Worm (Caenorhabditis elegans) whole organism, L2 larva: ENCODE measurements around the gene T07H8.11.

ENCODE experiments used
- C34F6.9 ChIP-seq: fragments of 150-350 bp; optimal IDR thresholded peaks from 2 replicates; lab custom pipeline; 2014; ENCODE audit warnings: missing biosample characterization, missing genetic modification characterization
- F13H6.1 ChIP-seq: sonication (generic microtip); optimal IDR thresholded peaks from 2 replicates; lab custom pipeline; 2016; ENCODE audit warnings: missing genetic modification characterization, missing compliant biosample characterization
- R02D3.7 ChIP-seq: fragments of 150-350 bp; optimal IDR thresholded peaks from 2 replicates; lab custom pipeline; 2014; ENCODE audit warnings: missing biosample characterization, missing genetic modification characterization
- Y55F3AM.14 ChIP-seq: fragments of 200-800 bp; sonication (Bioruptor generic); optimal IDR thresholded peaks from 2 replicates; lab custom pipeline; 2018; ENCODE audit warnings: mild to moderate bottlenecking, missing genetic modification characterization, missing compliant biosample characterization
- ZK546.5 ChIP-seq: sonication (generic microtip); optimal IDR thresholded peaks from 2 replicates; lab custom pipeline; 2017; ENCODE audit warnings: missing biosample characterization, missing genetic modification characterization
- alr-1 ChIP-seq: fragments of 150-350 bp; optimal IDR thresholded peaks from 2 replicates; lab custom pipeline; 2014; ENCODE audit warnings: missing biosample characterization, missing genetic modification characterization
- aly-2 ChIP-seq: fragments of 150-350 bp; optimal IDR thresholded peaks from 2 replicates; lab custom pipeline; 2014; ENCODE audit warnings: missing biosample characterization, missing genetic modification characterization
- blmp-1 ChIP-seq: sonication (generic microtip); optimal IDR thresholded peaks from 2 replicates; lab custom pipeline; 2017; ENCODE audit warnings: missing genetic modification characterization, mild to moderate bottlenecking, missing compliant biosample characterization, antibody characterized with exemption, moderate library complexity; ENCODE audit not compliant: insufficient read depth
- ceh-82 ChIP-seq: fragments of 150-350 bp; optimal IDR thresholded peaks from 2 replicates; lab custom pipeline; 2014; ENCODE audit warnings: missing biosample characterization, missing genetic modification characterization
- crh-2 ChIP-seq: sonication (generic microtip); optimal IDR thresholded peaks from 2 replicates; lab custom pipeline; 2017; ENCODE audit warnings: missing biosample characterization, missing genetic modification characterization
- dmd-4 ChIP-seq: sonication (generic microtip); optimal IDR thresholded peaks from 2 replicates; lab custom pipeline; 2017; ENCODE audit warnings: missing biosample characterization, missing genetic modification characterization
- egl-27 ChIP-seq: sonication (generic microtip); optimal IDR thresholded peaks from 3 replicates; lab custom pipeline; 2017; ENCODE audit warnings: missing biosample characterization, missing genetic modification reagents, missing genetic modification characterization
- elt-1 ChIP-seq: fragments of 150-350 bp; optimal IDR thresholded peaks from 2 replicates; lab custom pipeline; 2014; ENCODE audit warnings: missing biosample characterization, missing genetic modification characterization
- elt-3 ChIP-seq: sonication (generic microtip); optimal IDR thresholded peaks from 2 replicates; lab custom pipeline; 2017; ENCODE audit warnings: missing biosample characterization, missing genetic modification characterization
- fos-1 ChIP-seq: fragments of 150-350 bp; optimal IDR thresholded peaks from 2 replicates; lab custom pipeline; 2014; ENCODE audit warnings: missing biosample characterization, missing genetic modification characterization
- gmeb-1 ChIP-seq: fragments of 150-350 bp; optimal IDR thresholded peaks from 2 replicates; lab custom pipeline; 2014; ENCODE audit warnings: missing biosample characterization, missing genetic modification characterization
- lin-11 ChIP-seq: fragments of 150-350 bp; sonication (generic microtip); optimal IDR thresholded peaks from 2 replicates; lab custom pipeline; 2014; ENCODE audit warnings: missing biosample characterization, missing genetic modification characterization, inconsistent platforms, mixed read lengths
- lin-13 ChIP-seq: fragments of 150-350 bp; optimal IDR thresholded peaks from 2 replicates; lab custom pipeline; 2014; ENCODE audit warnings: missing biosample characterization, missing genetic modification reagents, missing genetic modification characterization
- lin-39 ChIP-seq: fragments of 150-350 bp; optimal IDR thresholded peaks from 2 replicates; lab custom pipeline; 2014; ENCODE audit warnings: missing biosample characterization, missing genetic modification reagents, missing genetic modification characterization
- lsy-2 ChIP-seq, 2 experiments: fragments of 150-350 bp in 1 of 2; sonication (generic microtip) in 1 of 2; optimal IDR thresholded peaks; 2 replicates each; lab custom pipeline; 2014 to 2017; ENCODE audit warnings: missing biosample characterization in 2 of 2, missing genetic modification characterization in 2 of 2
- mab-5 ChIP-seq: fragments of 150-350 bp; optimal IDR thresholded peaks from 2 replicates; lab custom pipeline; 2014; ENCODE audit warnings: missing biosample characterization, missing genetic modification characterization
- mbf-1 ChIP-seq: sonication (generic microtip); optimal IDR thresholded peaks from 2 replicates; lab custom pipeline; 2017; ENCODE audit warnings: missing biosample characterization, missing genetic modification characterization
- mdl-1 ChIP-seq, 2 experiments: fragments of 150-350 bp in 1 of 2; sonication (generic microtip) in 1 of 2; optimal IDR thresholded peaks; 2 replicates each; lab custom pipeline; 2017; ENCODE audit warnings: missing biosample characterization in 2 of 2, missing genetic modification characterization in 2 of 2
- nhr-10 ChIP-seq: sonication (generic microtip); optimal IDR thresholded peaks from 2 replicates; lab custom pipeline; 2017; ENCODE audit warnings: missing biosample characterization, missing genetic modification characterization
- nhr-11 ChIP-seq: fragments of 150-350 bp; optimal IDR thresholded peaks from 2 replicates; lab custom pipeline; 2014; ENCODE audit warnings: missing biosample characterization, missing genetic modification characterization
- nhr-12 ChIP-seq: fragments of 150-350 bp; optimal IDR thresholded peaks from 2 replicates; lab custom pipeline; 2014; ENCODE audit warnings: missing biosample characterization, missing genetic modification characterization
- nhr-21 ChIP-seq: fragments of 150-350 bp; optimal IDR thresholded peaks from 2 replicates; lab custom pipeline; 2014; ENCODE audit warnings: missing biosample characterization, missing genetic modification characterization
- nhr-23 ChIP-seq: fragments of 150-350 bp; optimal IDR thresholded peaks from 2 replicates; lab custom pipeline; 2014; ENCODE audit warnings: missing biosample characterization, missing genetic modification reagents, missing genetic modification characterization
- nhr-237 ChIP-seq: fragments of 150-350 bp; optimal IDR thresholded peaks from 2 replicates; lab custom pipeline; 2014; ENCODE audit warnings: missing biosample characterization, missing genetic modification characterization
- nhr-25 ChIP-seq: fragments of 150-350 bp; sonication (generic microtip); optimal IDR thresholded peaks from 3 replicates; lab custom pipeline; 2014; ENCODE audit warnings: missing biosample characterization, missing genetic modification characterization
- nhr-77 ChIP-seq: fragments of 150-350 bp; optimal IDR thresholded peaks from 2 replicates; lab custom pipeline; 2014; ENCODE audit warnings: missing biosample characterization, missing genetic modification characterization
- sma-3 ChIP-seq: sonication (generic microtip); optimal IDR thresholded peaks from 2 replicates; lab custom pipeline; 2016; ENCODE audit warnings: missing genetic modification reagents, missing genetic modification characterization, missing compliant biosample characterization
- sma-9 ChIP-seq, 2 experiments: fragments of 150-350 bp in 1 of 2; sonication (generic microtip) in 1 of 2; optimal IDR thresholded peaks; 2 replicates each; lab custom pipeline; 2014 to 2016; ENCODE audit warnings: missing genetic modification characterization in 2 of 2, mild to moderate bottlenecking in 1 of 2, missing biosample characterization in 1 of 2, missing compliant biosample characterization in 1 of 2, missing genetic modification reagents in 1 of 2, moderate library complexity in 1 of 2
- unc-39 ChIP-seq: fragments of 150-350 bp; optimal IDR thresholded peaks from 2 replicates; lab custom pipeline; 2014; ENCODE audit warnings: missing biosample characterization, missing genetic modification characterization
- unc-55 ChIP-seq: fragments of 150-350 bp; sonication (generic microtip); optimal IDR thresholded peaks from 3 replicates; lab custom pipeline; 2014; ENCODE audit warnings: missing biosample characterization, missing genetic modification reagents, missing genetic modification characterization
- unc-62 ChIP-seq: fragments of 150-350 bp; optimal IDR thresholded peaks from 2 replicates; lab custom pipeline; 2014; ENCODE audit warnings: missing biosample characterization, missing genetic modification reagents, missing genetic modification characterization
- ztf-4 ChIP-seq: fragments of 150-350 bp; optimal IDR thresholded peaks from 2 replicates; lab custom pipeline; 2014; ENCODE audit warnings: missing biosample characterization, missing genetic modification characterization

T07H8.11 gene

DNA sequence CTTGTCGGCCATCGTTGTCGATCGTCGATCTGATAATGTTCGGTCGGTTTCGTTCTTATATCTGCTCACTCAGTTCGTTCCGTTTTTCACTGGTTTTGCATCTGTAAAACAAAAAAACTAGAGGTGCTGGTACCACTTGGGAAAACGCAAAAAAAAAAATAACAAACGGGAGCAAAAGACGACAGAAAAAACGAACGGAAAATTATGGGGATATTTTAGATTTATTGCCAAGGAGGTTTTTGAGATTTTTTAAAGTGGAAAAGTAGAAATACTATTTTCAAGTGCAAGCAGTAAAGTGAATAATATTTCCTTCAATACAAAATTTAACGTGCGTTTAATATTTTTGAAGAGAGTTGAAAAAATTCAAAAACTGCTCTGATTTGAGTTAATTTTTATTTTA, 22.3 kb downstream of the T07H8.11 start, which contains the start of gene unc-68:
Gene unc-68 (minus strand): TSS at position 101 of the 400 bp plus-strand sequence.
- no peak for TF ChIP-seq unc-55 (GFP tag; lab: Kevin White, UChicago)
- TF ChIP-seq ceh-82 (tag; lab: Kevin White, UChicago), result no peak
- TF ChIP-seq nhr-23 (tag; lab: Kevin White, UChicago), result no peak
- no peak for TF ChIP-seq R02D3.7 (tag; lab: Kevin White, UChicago)
- TF ChIP-seq sma-3 (GFP tag; lab: Kevin White, UChicago), result no peak
- no peak for TF ChIP-seq nhr-25
- no peak for TF ChIP-seq nhr-237 (tag; lab: Kevin White, UChicago)
- TF ChIP-seq mdl-1 (tag; optimal IDR thresholded peaks at IDR 0.05; lab: Kevin White, UChicago), result no peak
- no peak for TF ChIP-seq fos-1 (tag; lab: Kevin White, UChicago)
- TF ChIP-seq blmp-1 (tag; lab: Kevin White, UChicago), result no peak
- TF ChIP-seq mbf-1 (tag; lab: Kevin White, UChicago), result no peak

DNA sequence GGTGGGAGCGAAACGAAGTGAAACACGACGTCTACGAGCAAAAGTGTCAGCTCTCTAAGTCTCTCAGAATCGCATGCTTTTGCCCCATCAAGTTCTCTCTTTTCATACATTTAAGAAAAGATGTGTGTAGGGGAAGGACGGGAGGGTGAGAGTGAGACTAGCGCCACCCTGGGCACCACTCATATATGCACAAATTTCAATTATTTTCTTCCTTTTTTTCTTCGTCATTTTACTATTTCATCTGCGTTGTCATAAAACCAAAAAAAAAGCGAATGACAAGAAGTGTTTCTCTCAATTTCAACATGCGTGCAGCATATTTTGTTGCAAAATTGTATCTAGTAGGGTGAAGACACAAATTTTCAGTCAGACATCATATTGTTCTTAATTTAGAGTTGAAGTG, 24.6 kb downstream of the T07H8.11 start:
- TF ChIP-seq sma-9 (GFP tag; optimal IDR thresholded peaks at IDR 0.05; lab: Kevin White, UChicago) (no peak), sma-9 (tag; optimal IDR thresholded peaks at IDR 0.05; lab: Kevin White, UChicago) (no peak), mdl-1 (tag; optimal IDR thresholded peaks at IDR 0.05; lab: Kevin White, UChicago) (no peak), ZK546.5 (tag; lab: Kevin White, UChicago) (no peak), elt-3 (tag; lab: Kevin White, UChicago) (no peak), nhr-10 (tag; lab: Kevin White, UChicago) (no peak), nhr-25 (no peak), lin-11 (no peak)

DNA sequence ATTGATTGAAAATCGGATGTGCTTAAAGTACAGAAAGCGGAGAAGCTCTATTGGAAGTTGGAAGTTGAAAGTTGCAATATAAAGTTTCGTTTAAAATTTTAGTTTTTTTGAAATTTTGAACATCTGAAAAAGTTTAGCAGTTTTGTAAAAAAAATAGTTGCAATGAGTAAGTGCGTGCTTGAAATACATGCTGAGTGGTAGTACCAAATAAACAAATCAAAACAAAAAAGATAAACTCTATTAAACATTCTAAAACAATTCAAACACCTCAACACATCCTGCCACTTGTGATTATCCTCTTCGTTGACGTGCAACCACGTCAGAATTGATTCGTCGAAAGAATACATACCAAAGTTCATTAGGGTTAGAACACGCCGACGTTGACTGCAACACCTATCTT, 32.0 kb downstream of the T07H8.11 start:
- TF ChIP-seq unc-39 (tag; lab: Kevin White, UChicago), result no peak

DNA sequence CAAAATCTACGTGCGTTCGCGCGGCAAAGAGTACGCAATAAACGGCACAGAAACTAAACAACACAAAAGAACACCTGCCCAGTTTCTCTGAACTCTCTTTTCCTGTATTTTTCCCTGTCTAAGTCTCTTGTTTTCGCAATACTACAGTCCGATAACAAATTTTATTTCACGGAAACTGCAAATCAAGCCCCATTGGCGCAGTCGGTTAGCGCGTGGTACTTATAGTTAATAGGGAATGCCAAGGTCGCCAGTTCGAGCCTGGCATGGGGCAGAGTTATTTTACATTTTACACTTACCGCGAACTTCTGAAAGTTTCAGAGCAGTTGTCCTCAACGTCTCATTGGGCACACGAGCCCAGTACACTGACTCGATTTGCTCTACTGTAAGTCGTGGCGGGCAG, 33.9 kb downstream of the T07H8.11 start:
- TF ChIP-seq Y55F3AM.14 (GFP tag; lab: Kevin White, UChicago), result no peak
- no peak for TF ChIP-seq ztf-4 (tag; lab: Kevin White, UChicago)
- no peak for TF ChIP-seq blmp-1 (tag; lab: Kevin White, UChicago)
- no peak for TF ChIP-seq lin-39 (tag; lab: Kevin White, UChicago)
- no peak for TF ChIP-seq nhr-77 (tag; lab: Kevin White, UChicago)
- TF ChIP-seq unc-39 (tag; lab: Kevin White, UChicago), result no peak
- TF ChIP-seq lin-13, result no peak
- TF ChIP-seq mbf-1 (tag; lab: Kevin White, UChicago), result no peak
- no peak for TF ChIP-seq aly-2 (tag; lab: Kevin White, UChicago)
- no peak for TF ChIP-seq elt-1 (tag; lab: Kevin White, UChicago)
- no peak for TF ChIP-seq nhr-25
- TF ChIP-seq nhr-12 (tag; lab: Kevin White, UChicago), result no peak
- TF ChIP-seq nhr-237 (tag; lab: Kevin White, UChicago), result no peak
- no peak for TF ChIP-seq alr-1 (tag; lab: Kevin White, UChicago)
- TF ChIP-seq dmd-4 (tag; lab: Kevin White, UChicago), result no peak
- TF ChIP-seq C34F6.9 (tag; lab: Kevin White, UChicago), result no peak
- no peak for TF ChIP-seq elt-3 (tag; lab: Kevin White, UChicago)
- TF ChIP-seq crh-2 (tag; lab: Kevin White, UChicago), result no peak
- TF ChIP-seq mab-5 (tag; lab: Kevin White, UChicago), result no peak
- TF ChIP-seq nhr-21 (tag; lab: Kevin White, UChicago), result no peak

DNA sequence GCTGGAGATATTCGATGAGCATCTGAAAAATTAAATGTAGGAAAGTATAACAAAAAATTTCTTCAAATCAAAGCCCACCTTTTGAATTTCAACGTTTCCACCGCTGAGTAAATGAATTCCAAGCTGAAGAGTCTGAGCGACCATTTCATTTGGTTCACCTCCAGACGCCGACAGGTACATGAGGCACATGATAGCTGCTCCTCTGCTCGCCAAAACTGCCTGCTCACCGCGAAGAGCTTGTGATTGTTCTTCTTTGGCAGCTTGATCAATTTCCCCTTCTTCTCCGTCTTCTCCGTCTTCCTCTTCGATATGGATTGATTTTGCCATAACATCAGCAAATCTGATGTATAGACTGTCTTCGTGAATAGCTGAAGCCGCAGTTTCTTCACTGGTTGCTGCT, 44.8 kb downstream of the T07H8.11 start:
- TF ChIP-seq lin-11 (no peak), Y55F3AM.14 (GFP tag; lab: Kevin White, UChicago) (no peak), F13H6.1 (tag; lab: Kevin White, UChicago) (no peak), unc-62 (no peak), fos-1 (tag; lab: Kevin White, UChicago) (no peak), gmeb-1 (tag; lab: Kevin White, UChicago) (no peak), nhr-11 (tag; lab: Kevin White, UChicago) (no peak), blmp-1 (tag; lab: Kevin White, UChicago) (no peak), mab-5 (tag; lab: Kevin White, UChicago) (no peak), elt-3 (tag; lab: Kevin White, UChicago) (no peak), C34F6.9 (tag; lab: Kevin White, UChicago) (no peak), nhr-25 (no peak), mbf-1 (tag; lab: Kevin White, UChicago) (no peak), lsy-2 (tag; optimal IDR thresholded peaks at IDR 0.05; lab: Kevin White, UChicago) (no peak), egl-27 (tag; lab: Kevin White, UChicago) (no peak), unc-55 (GFP tag; lab: Kevin White, UChicago) (no peak), mdl-1 (tag; optimal IDR thresholded peaks at IDR 0.05; lab: Kevin White, UChicago) (no peak)
